Fruit fly (Drosophila melanogaster): Measurements from ENCODE around the gene Lsp1beta.

The Lsp1beta gene

dm6 chr2L:857897-858517 lies 40.3 kb upstream of the Lsp1beta start (continued):
- no peak for TF ChIP-seq net (GFP tag; optimal IDR thresholded peaks at IDR 0.05)
- TF ChIP-seq acj6 (GFP tag; optimal IDR thresholded peaks at IDR 0.05), result no peak
- no peak for TF ChIP-seq fd59A (GFP tag; optimal IDR thresholded peaks at IDR 0.05)
- TF ChIP-seq CG6792 (GFP tag; optimal IDR thresholded peaks at IDR 0.05), result peak; percentile 40
- peak; percentile 60 for TF ChIP-seq svp (GFP tag)
- TF ChIP-seq CG9139 (GFP tag; optimal IDR thresholded peaks at IDR 0.05), result no peak
- TF ChIP-seq Smox (GFP tag; optimal IDR thresholded peaks at IDR 0.05), result no peak
- peak; percentile 13 for TF ChIP-seq CG10631 (GFP tag; optimal IDR thresholded peaks at IDR 0.05)
- TF ChIP-seq dac (GFP tag; optimal IDR thresholded peaks at IDR 0.05), result no peak
- TF ChIP-seq CG7368 (GFP tag; optimal IDR thresholded peaks at IDR 0.05), result peak; percentile 14
- TF ChIP-seq esn (GFP tag; optimal IDR thresholded peaks at IDR 0.05), result peak; percentile 57
- TF ChIP-seq Sox102F (GFP tag; optimal IDR thresholded peaks at IDR 0.05), result peak; percentile 29
- no peak for TF ChIP-seq Hr39 (GFP tag; optimal IDR thresholded peaks at IDR 0.05)

dm6 chr2L:859897-860296 lies 38.4 kb upstream of the Lsp1beta start, which contains the start of gene CG13950:
CG13950 (plus strand) TSS chr2L:860197.
- no peak for TF ChIP-seq CG7368 (GFP tag; optimal IDR thresholded peaks at IDR 0.05)
- TF ChIP-seq CG9139 (GFP tag; optimal IDR thresholded peaks at IDR 0.05), result no peak
- no peak for TF ChIP-seq CG8319 (GFP tag; optimal IDR thresholded peaks at IDR 0.05)
- TF ChIP-seq CG4318 (GFP tag; optimal IDR thresholded peaks at IDR 0.05), result no peak
- no peak for TF ChIP-seq topi (GFP tag; optimal IDR thresholded peaks at IDR 0.05)
- no peak for TF ChIP-seq net (GFP tag; optimal IDR thresholded peaks at IDR 0.05)
- TF ChIP-seq Blimp-1 (GFP tag; optimal IDR thresholded peaks at IDR 0.05), result no peak
- TF ChIP-seq dsx (GFP tag; optimal IDR thresholded peaks at IDR 0.05; ENCODE audit: poor library complexity, severe bottlenecking), result no peak
- TF ChIP-seq achi (GFP tag; optimal IDR thresholded peaks at IDR 0.05), result no peak
- no peak for TF ChIP-seq vri (GFP tag; optimal IDR thresholded peaks at IDR 0.05)
- no peak for TF ChIP-seq Eip75B (GFP tag; optimal IDR thresholded peaks at IDR 0.05)
- no peak for TF ChIP-seq Eip93F (GFP tag; optimal IDR thresholded peaks at IDR 0.05)
- TF ChIP-seq CG11902 (GFP tag; optimal IDR thresholded peaks at IDR 0.05), result no peak
- TF ChIP-seq fd85E (GFP tag; optimal IDR thresholded peaks at IDR 0.05), result no peak
- TF ChIP-seq CG10631 (GFP tag; optimal IDR thresholded peaks at IDR 0.05), result no peak
- no peak for TF ChIP-seq fkh (GFP tag; optimal IDR thresholded peaks at IDR 0.05)
- no peak for TF ChIP-seq fd59A (GFP tag; optimal IDR thresholded peaks at IDR 0.05)
- no peak for TF ChIP-seq CG6854 (GFP tag; optimal IDR thresholded peaks at IDR 0.05)

dm6 chr2L:865851-866250 lies 32.4 kb upstream of the Lsp1beta start:
- TF ChIP-seq salr (GFP tag; optimal IDR thresholded peaks at IDR 0.05) (peak; percentile 93 to 95), topi (GFP tag; optimal IDR thresholded peaks at IDR 0.05) (peak; percentile 97), svp (GFP tag) (peak; percentile 100), OdsH (GFP tag; optimal IDR thresholded peaks at IDR 0.05) (peak; percentile 97), Hr38 (GFP tag; optimal IDR thresholded peaks at IDR 0.05) (peak; percentile 72), CG6792 (GFP tag; optimal IDR thresholded peaks at IDR 0.05) (peak; percentile 98), CG11762 (GFP tag; optimal IDR thresholded peaks at IDR 0.05; ENCODE audit: insufficient read depth) (peak; percentile 94), Sox102F (GFP tag; optimal IDR thresholded peaks at IDR 0.05) (peak; percentile 96), CG11902 (GFP tag; optimal IDR thresholded peaks at IDR 0.05) (peak; percentile 97), CG11294 (GFP tag; IDR thresholded peaks at IDR 0.05) (peak; percentile 94), CG3032 (tag; optimal IDR thresholded peaks at IDR 0.05) (peak; percentile 95), esn (GFP tag; optimal IDR thresholded peaks at IDR 0.05) (peak; percentile 98), pdm3 (GFP tag; optimal IDR thresholded peaks at IDR 0.05) (peak; percentile 98), CG1621 (tag; optimal IDR thresholded peaks at IDR 0.05) (peak; percentile 94), fd85E (GFP tag; optimal IDR thresholded peaks at IDR 0.05) (peak; percentile 90), CG32006 (GFP tag; optimal IDR thresholded peaks at IDR 0.05) (peak; percentile 97), CG8319 (GFP tag; optimal IDR thresholded peaks at IDR 0.05) (peak; percentile 97), CG16779 (tag; optimal IDR thresholded peaks at IDR 0.05) (peak; percentile 93), Eip78C (GFP tag) (peak; percentile 99), ss (GFP tag; optimal IDR thresholded peaks at IDR 0.05) (peak; percentile 87 to 93), Met (GFP tag; optimal IDR thresholded peaks at IDR 0.05) (peak; percentile 98), CG34406 (GFP tag; optimal IDR thresholded peaks at IDR 0.05) (peak; percentile 97), CG8632 (GFP tag; optimal IDR thresholded peaks at IDR 0.05) (peak; percentile 96), net (GFP tag; optimal IDR thresholded peaks at IDR 0.05) (peak; percentile 98), Eip93F (GFP tag; optimal IDR thresholded peaks at IDR 0.05) (peak; percentile 93), dsx (GFP tag; optimal IDR thresholded peaks at IDR 0.05; ENCODE audit: poor library complexity, severe bottlenecking) (peak; percentile 92), Ets21C (GFP tag; optimal IDR thresholded peaks at IDR 0.05) (peak; percentile 94), CG6854 (GFP tag; optimal IDR thresholded peaks at IDR 0.05) (peak; percentile 88), CG3919 (GFP tag; optimal IDR thresholded peaks at IDR 0.05) (peak; percentile 99), eg (GFP tag; IDR thresholded peaks at IDR 0.05) (peak; percentile 98), CG31627 (GFP tag; optimal IDR thresholded peaks at IDR 0.05) (peak; percentile 98), vri (GFP tag; optimal IDR thresholded peaks at IDR 0.05) (peak; percentile 97), fkh (GFP tag; optimal IDR thresholded peaks at IDR 0.05) (peak; percentile 83)
